Fruit fly (Drosophila melanogaster) whole organism, embryonic: ENCODE results near the gene hkb.

ENCODE experiments used
- BEAF-32 ChIP-seq: fragments of 200-800 bp; sonication (Bioruptor generic); optimal IDR thresholded peaks from 3 replicates; lab custom pipeline; 2017; ENCODE audit warnings: missing biosample characterization, missing genetic modification characterization, mild to moderate bottlenecking, moderate library complexity, missing genetic modification reagents
- CG11696 ChIP-seq: fragments of 200-800 bp; sonication (Bioruptor generic); IDR thresholded peaks from 2 replicates; pipeline ENCODE4 v1.3.6; 2022; ENCODE audit warnings: missing biosample characterization, missing genetic modification characterization
- CG13287 ChIP-seq: fragments of 200-800 bp; sonication (Bioruptor generic); IDR thresholded peaks from 2 replicates; pipeline ENCODE4 v1.3.6; 2022; ENCODE audit warnings: missing biosample characterization, missing genetic modification characterization; ENCODE audit not compliant: partially characterized antibody
- CG13894 ChIP-seq: fragments of 200-800 bp; sonication (Bioruptor generic); optimal IDR thresholded peaks from 3 replicates; lab custom pipeline; 2018; ENCODE audit warnings: missing biosample characterization, mild to moderate bottlenecking, missing genetic modification characterization, moderate library complexity
- CG14860 ChIP-seq: fragments of 200-800 bp; sonication (Bioruptor generic); IDR thresholded peaks from 3 replicates; pipeline ENCODE4 v1.3.6; 2022; ENCODE audit warnings: missing biosample characterization, missing genetic modification characterization; ENCODE audit not compliant: partially characterized antibody
- CG15269 ChIP-seq: fragments of 200-800 bp; sonication (Bioruptor generic); optimal IDR thresholded peaks from 2 replicates; lab custom pipeline; 2018; ENCODE audit warnings: missing biosample characterization, mild to moderate bottlenecking, missing genetic modification characterization, moderate library complexity
- CG16863 ChIP-seq: fragments of 200-800 bp; sonication (Bioruptor generic); optimal IDR thresholded peaks from 3 replicates; lab custom pipeline; 2016; ENCODE audit warnings: missing biosample characterization, missing genetic modification characterization
- CG2202 ChIP-seq: fragments of 200-800 bp; sonication (Bioruptor generic); optimal IDR thresholded peaks from 2 replicates; lab custom pipeline; 2018; ENCODE audit warnings: missing biosample characterization, mild to moderate bottlenecking, missing genetic modification characterization
- CG31224 ChIP-seq: fragments of 200-800 bp; sonication (Bioruptor generic); IDR thresholded peaks from 2 replicates; pipeline ENCODE4 v1.3.6; 2022; ENCODE audit warnings: missing biosample characterization, missing genetic modification characterization
- CG3163 ChIP-seq: fragments of 200-800 bp; sonication (Bioruptor generic); optimal IDR thresholded peaks from 3 replicates; lab custom pipeline; 2016; ENCODE audit warnings: missing biosample characterization, missing genetic modification characterization
- CG3281 ChIP-seq: fragments of 200-800 bp; sonication (Bioruptor generic); optimal IDR thresholded peaks from 3 replicates; lab custom pipeline; 2017; ENCODE audit warnings: missing biosample characterization, mild to moderate bottlenecking, missing genetic modification characterization
- CG42726 ChIP-seq: fragments of 200-800 bp; sonication (Bioruptor generic); IDR thresholded peaks from 2 replicates; pipeline ENCODE4 v1.3.6; 2022; ENCODE audit warnings: missing biosample characterization, missing genetic modification characterization; ENCODE audit not compliant: partially characterized antibody
- CG4617 ChIP-seq: fragments of 200-800 bp; sonication (Bioruptor generic); optimal IDR thresholded peaks from 3 replicates; lab custom pipeline; 2016; ENCODE audit warnings: missing biosample characterization, missing genetic modification characterization, borderline replicate concordance
- CG6791 ChIP-seq: fragments of 200-800 bp; sonication (Bioruptor generic); IDR thresholded peaks from 3 replicates; pipeline ENCODE4 v1.3.6; 2022; ENCODE audit warnings: missing biosample characterization, missing genetic modification characterization; ENCODE audit not compliant: partially characterized antibody
- CG6813 ChIP-seq: fragments of 200-800 bp; sonication (Bioruptor generic); optimal IDR thresholded peaks from 2 replicates; lab custom pipeline; 2017; ENCODE audit warnings: missing biosample characterization, missing genetic modification characterization, mild to moderate bottlenecking, moderate library complexity, missing genetic modification reagents
- CG8290 ChIP-seq, 3 experiments: fragments of 200-800 bp; sonication (Bioruptor generic); optimal IDR thresholded peaks; 2 replicates each; lab custom pipeline; 2016 to 2019; ENCODE audit warnings: missing biosample characterization in 3 of 3, missing genetic modification characterization in 3 of 3, mild to moderate bottlenecking in 2 of 3, moderate library complexity in 1 of 3
- CG8478 ChIP-seq: fragments of >200 bp; optimal IDR thresholded peaks from 2 replicates; lab custom pipeline; 2018
- CG9727 ChIP-seq: fragments of 200-800 bp; sonication (Bioruptor generic); optimal IDR thresholded peaks from 3 replicates; lab custom pipeline; 2017; ENCODE audit warnings: missing biosample characterization, mild to moderate bottlenecking, missing genetic modification characterization
- Dip2 ChIP-seq: fragments of 200-800 bp; sonication (Bioruptor generic); IDR thresholded peaks from 2 replicates; pipeline ENCODE4 v1.3.6; 2022; ENCODE audit warnings: missing biosample characterization, missing genetic modification characterization
- Dll ChIP-seq: fragments of 200-800 bp; sonication (Bioruptor generic); IDR thresholded peaks from 4 replicates; pipeline ENCODE4 v1.3.6; 2022; ENCODE audit warnings: missing biosample characterization, missing genetic modification characterization; ENCODE audit not compliant: partially characterized antibody
- Dp ChIP-seq: fragments of 200-800 bp; sonication (Bioruptor generic); optimal IDR thresholded peaks from 2 replicates; lab custom pipeline; 2018; ENCODE audit warnings: missing biosample characterization, mild to moderate bottlenecking, missing genetic modification characterization, moderate library complexity
- Ets65A ChIP-seq: fragments of 200-800 bp; sonication (Bioruptor generic); peaks from one replicate; lab custom pipeline; 2016; ENCODE audit warnings: missing biosample characterization, missing genetic modification characterization
- Fer3 ChIP-seq: fragments of 200-800 bp; sonication (Bioruptor generic); optimal IDR thresholded peaks from 2 replicates; lab custom pipeline; 2018; ENCODE audit warnings: missing biosample characterization, mild to moderate bottlenecking, missing genetic modification characterization, moderate library complexity
- HLH4C ChIP-seq: fragments of 200-800 bp; sonication (Bioruptor generic); IDR thresholded peaks from 3 replicates; pipeline ENCODE4 v1.3.6; 2022; ENCODE audit warnings: missing biosample characterization, missing genetic modification characterization; ENCODE audit not compliant: partially characterized antibody
- HLH54F ChIP-seq: fragments of 200-800 bp; sonication (Bioruptor generic); optimal IDR thresholded peaks from 3 replicates; lab custom pipeline; 2016; ENCODE audit warnings: missing biosample characterization, missing genetic modification characterization
- Hey ChIP-seq: fragments of 200-800 bp; sonication (Bioruptor generic); optimal IDR thresholded peaks from 3 replicates; lab custom pipeline; 2018; ENCODE audit warnings: missing biosample characterization, mild to moderate bottlenecking, missing genetic modification characterization
- Hr3 ChIP-seq: fragments of 200-800 bp; sonication (Bioruptor generic); optimal IDR thresholded peaks from 3 replicates; lab custom pipeline; 2016; ENCODE audit warnings: missing biosample characterization, missing genetic modification characterization
- NFAT ChIP-seq: fragments of 200-800 bp; sonication (Bioruptor generic); IDR thresholded peaks from 2 replicates; pipeline ENCODE4 v1.3.6; 2022; ENCODE audit warnings: missing biosample characterization, missing genetic modification characterization
- amos ChIP-seq: fragments of 200-800 bp; sonication (Bioruptor generic); IDR thresholded peaks from 2 replicates; pipeline ENCODE4 v1.3.6; 2022; ENCODE audit warnings: missing biosample characterization, missing genetic modification characterization; ENCODE audit not compliant: partially characterized antibody
- ato ChIP-seq: fragments of 200-800 bp; sonication (Bioruptor generic); IDR thresholded peaks from 2 replicates; pipeline ENCODE4 v1.3.6; 2022; ENCODE audit warnings: missing biosample characterization, missing genetic modification characterization; ENCODE audit not compliant: partially characterized antibody
- cad ChIP-seq: fragments of >200 bp; optimal IDR thresholded peaks from 2 replicates; lab custom pipeline; 2017; ENCODE audit warnings: missing biosample characterization, missing genetic modification characterization
- crp ChIP-seq, 2 experiments: fragments of 200-800 bp; sonication (Bioruptor generic); optimal IDR thresholded peaks; 2 replicates in 1 of 2; 3 replicates in 1 of 2; lab custom pipeline; 2017; ENCODE audit warnings: missing biosample characterization in 2 of 2, missing genetic modification characterization in 2 of 2, mild to moderate bottlenecking in 1 of 2, moderate library complexity in 1 of 2
- dimm ChIP-seq: fragments of 200-800 bp; sonication (Bioruptor generic); IDR thresholded peaks from 2 replicates; pipeline ENCODE4 v1.3.6; 2022; ENCODE audit warnings: missing biosample characterization, missing genetic modification characterization
- eve ChIP-seq, 2 experiments: fragments of >200 bp; optimal IDR thresholded peaks; 2 replicates each; lab custom pipeline; 2017; ENCODE audit warnings: missing biosample characterization in 2 of 2, missing genetic modification characterization in 2 of 2
- gsb ChIP-seq: fragments of 200-800 bp; sonication (Bioruptor generic); IDR thresholded peaks from 2 replicates; pipeline ENCODE4 v1.3.6; 2022; ENCODE audit warnings: missing biosample characterization, missing genetic modification characterization
- hbn ChIP-seq: fragments of 200-800 bp; sonication (Bioruptor generic); IDR thresholded peaks from 2 replicates; pipeline ENCODE4 v1.3.6; 2022; ENCODE audit warnings: missing biosample characterization, missing genetic modification characterization; ENCODE audit not compliant: partially characterized antibody
- inv ChIP-seq: fragments of 200-800 bp; sonication (Bioruptor generic); IDR thresholded peaks from 2 replicates; pipeline ENCODE4 v1.3.6; 2022; ENCODE audit warnings: missing biosample characterization, missing genetic modification characterization; ENCODE audit not compliant: partially characterized antibody
- knrl ChIP-seq: fragments of 200-800 bp; sonication (Bioruptor generic); IDR thresholded peaks from 3 replicates; pipeline ENCODE4 v1.3.6; 2022; ENCODE audit warnings: missing biosample characterization, missing genetic modification characterization; ENCODE audit not compliant: partially characterized antibody
- maf-S ChIP-seq: fragments of 200-800 bp; sonication (Bioruptor generic); optimal IDR thresholded peaks from 2 replicates; lab custom pipeline; 2016; ENCODE audit warnings: missing biosample characterization, missing genetic modification characterization
- mld ChIP-seq: fragments of 200-800 bp; sonication (Bioruptor generic); IDR thresholded peaks from 3 replicates; pipeline ENCODE4 v1.3.6; 2022; ENCODE audit warnings: missing biosample characterization, missing genetic modification characterization; ENCODE audit not compliant: partially characterized antibody
- repo ChIP-seq: fragments of 200-800 bp; sonication (Bioruptor generic); optimal IDR thresholded peaks from 2 replicates; lab custom pipeline; 2016; ENCODE audit warnings: missing biosample characterization, missing genetic modification characterization
- sens ChIP-seq: fragments of 200-800 bp; sonication (Bioruptor generic); peaks from one replicate; lab custom pipeline; 2016; ENCODE audit warnings: missing biosample characterization, missing genetic modification characterization
- sob ChIP-seq: fragments of 200-800 bp; sonication (Bioruptor generic); IDR thresholded peaks from 2 replicates; pipeline ENCODE4 v1.3.6; 2022; ENCODE audit warnings: missing biosample characterization, missing genetic modification characterization
- stwl ChIP-seq: fragments of 200-800 bp; sonication (Bioruptor generic); optimal IDR thresholded peaks from 3 replicates; lab custom pipeline; 2018; ENCODE audit warnings: missing biosample characterization, mild to moderate bottlenecking, missing genetic modification characterization, moderate library complexity
- sug ChIP-seq: fragments of 200-800 bp; optimal IDR thresholded peaks from 2 replicates; lab custom pipeline; 2019; ENCODE audit warnings: missing biosample characterization, mild to moderate bottlenecking, missing genetic modification characterization, moderate library complexity
- tap ChIP-seq: fragments of 200-800 bp; optimal IDR thresholded peaks from 3 replicates; lab custom pipeline; 2019; ENCODE audit warnings: missing biosample characterization, mild to moderate bottlenecking, missing genetic modification characterization, moderate library complexity
- tio ChIP-seq: fragments of 200-800 bp; sonication (Bioruptor generic); optimal IDR thresholded peaks from 2 replicates; lab custom pipeline; 2017; ENCODE audit warnings: missing biosample characterization, missing genetic modification characterization, inconsistent platforms
- unc-4 ChIP-seq: fragments of 200-800 bp; sonication (Bioruptor generic); IDR thresholded peaks from 2 replicates; pipeline ENCODE4 v1.3.6; 2022; ENCODE audit warnings: missing biosample characterization, missing genetic modification characterization; ENCODE audit not compliant: partially characterized antibody
- vnd ChIP-seq: fragments of 200-800 bp; sonication (Bioruptor generic); IDR thresholded peaks from 3 replicates; pipeline ENCODE4 v1.3.6; 2022; ENCODE audit warnings: missing biosample characterization, missing genetic modification characterization; ENCODE audit not compliant: partially characterized antibody

Gene hkb

dm6 chr3R:4390133-4390532, 43.7 kb upstream of the hkb start, which contains the start of gene CG14646 (continued):
- TF ChIP-seq CG8290 (GFP tag; optimal IDR thresholded peaks at IDR 0.05; lab: Kevin White, UChicago) (no peak), CG8290 (tag; optimal IDR thresholded peaks at IDR 0.05; lab: Kevin White, UChicago) (peak in 1 of 2 experiments; percentile 40), crp (GFP tag; optimal IDR thresholded peaks at IDR 0.05; lab: Kevin White, UChicago) (no peak), amos (GFP tag; lab: Robert Waterston, UW) (peak; percentile 92), ato (peak; percentile 83), CG4617 (peak; percentile 55), HLH4C (GFP tag; lab: Robert Waterston, UW) (peak; percentile 83), CG13894 (tag; lab: Kevin White, UChicago) (no peak), eve (GFP tag; optimal IDR thresholded peaks at IDR 0.05; lab: Kevin White, UChicago) (no peak), Hr3 (GFP tag; lab: Kevin White, UChicago) (no peak), gsb (no peak), knrl (GFP tag; lab: Robert Waterston, UW) (peak; percentile 73; the same call in 2 of the 3 replicates), CG13287 (GFP tag; lab: Robert Waterston, UW) (peak; percentile 95), NFAT (no peak), vnd (GFP tag; lab: Robert Waterston, UW) (peak; percentile 81), hbn (GFP tag; lab: Robert Waterston, UW) (peak; percentile 93), sens (GFP tag; lab: Kevin White, UChicago) (peak; percentile 13), CG11696 (GFP tag; lab: Robert Waterston, UW) (no peak), HLH54F (GFP tag; lab: Kevin White, UChicago) (no peak), CG15269 (tag; lab: Kevin White, UChicago) (no peak), CG6791 (GFP tag; lab: Robert Waterston, UW) (peak; percentile 92), tap (tag; lab: Kevin White, UChicago) (no peak), CG3281 (no peak), inv (GFP tag; lab: Robert Waterston, UW) (peak; percentile 65), dimm (no peak), stwl (tag; lab: Kevin White, UChicago) (peak; percentile 13), Dp (peak; percentile 93), BEAF-32 (peak; percentile 84), sob (GFP tag; lab: Robert Waterston, UW) (no peak), CG14860 (GFP tag; lab: Robert Waterston, UW) (peak; percentile 70), Dll (GFP tag; lab: Robert Waterston, UW) (peak; percentile 86), CG6813 (no peak), CG8478 (no peak), CG9727 (GFP tag; lab: Kevin White, UChicago) (no peak), CG2202 (tag; lab: Kevin White, UChicago) (no peak), Ets65A (GFP tag; lab: Kevin White, UChicago) (peak; percentile 24), CG3163 (GFP tag; lab: Kevin White, UChicago) (no peak), tio (no peak), unc-4 (GFP tag; lab: Robert Waterston, UW) (peak; percentile 94), CG42726 (GFP tag; lab: Robert Waterston, UW) (peak; percentile 54; the same call in 1 of the 2 replicates), cad (GFP tag; lab: Kevin White, UChicago) (no peak), CG16863 (GFP tag; lab: Kevin White, UChicago) (no peak), Fer3 (tag; lab: Kevin White, UChicago) (no peak), Dip2 (GFP tag; lab: Robert Waterston, UW) (no peak), CG31224 (GFP tag; lab: Robert Waterston, UW) (no peak), mld (peak; percentile 85; the same call in 2 of the 3 replicates), maf-S (no peak), Hey (tag; lab: Kevin White, UChicago) (no peak), repo (GFP tag; lab: Kevin White, UChicago) (no peak), sug (tag; lab: Kevin White, UChicago) (no peak)
